Worm (Caenorhabditis elegans): Measurements from ENCODE around the gene W07G1.1.

DNA sequence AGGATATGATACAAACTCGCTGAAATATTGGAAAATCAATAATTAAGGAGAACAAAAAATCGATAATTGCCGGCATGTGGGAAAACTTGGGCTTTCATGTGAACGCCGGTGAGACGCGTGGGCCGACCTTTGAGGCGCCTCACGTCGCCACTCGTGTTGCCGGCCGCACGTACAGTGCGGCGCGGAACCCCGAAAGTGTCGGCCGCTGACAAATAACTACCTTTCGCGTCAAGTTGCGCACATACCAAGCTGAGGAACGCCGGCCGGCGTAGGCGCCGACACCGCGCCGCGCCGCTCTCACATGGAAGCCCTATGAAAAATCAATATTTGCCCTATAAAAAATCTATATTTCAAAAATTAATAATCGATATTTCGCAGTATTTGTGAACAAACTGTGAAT is 1.1 kb downstream of the W07G1.1 start:
- TF ChIP-seq ceh-36 (tag; optimal IDR thresholded peaks at IDR 0.05) = no peak
- no peak for TF ChIP-seq aly-1 (tag; optimal IDR thresholded peaks at IDR 0.05)
- TF ChIP-seq flt-1 (GFP tag; IDR thresholded peaks at IDR 0.05) = no peak
- no peak for TF ChIP-seq ceh-13 (GFP tag; optimal IDR thresholded peaks at IDR 0.05)

All from whole organism, early embryonic.